Worm (Caenorhabditis elegans) whole organism, mixed stage, embryonic: Measurements from ENCODE around the gene F25G6.1.
A peak's percentile ranks its signal among the peaks of the same experiment; 100 is the strongest.

Experiments used
- bed-3 ChIP-seq: fragments of 200-800 bp; sonication (Bioruptor generic); optimal IDR thresholded peaks from 3 replicates; lab custom pipeline; 2018; ENCODE audit warnings: mild to moderate bottlenecking, missing genetic modification characterization, moderate library complexity, missing compliant biosample characterization
- blmp-1 ChIP-seq: fragments of 150-350 bp; optimal IDR thresholded peaks from 2 replicates; lab custom pipeline; 2014; ENCODE audit warnings: missing biosample characterization, missing genetic modification characterization
- ceh-43 ChIP-seq: fragments of 200-800 bp; sonication (Bioruptor generic); optimal IDR thresholded peaks from 2 replicates; lab custom pipeline; 2018; ENCODE audit warnings: mild to moderate bottlenecking, missing genetic modification characterization, moderate library complexity, missing compliant biosample characterization
- ceh-83 ChIP-seq: fragments of 200-800 bp; sonication (Bioruptor generic); optimal IDR thresholded peaks from 2 replicates; lab custom pipeline; 2018; ENCODE audit warnings: mild to moderate bottlenecking, missing genetic modification characterization, missing compliant biosample characterization
- cnd-1 ChIP-seq: fragments of 200-800 bp; sonication (Bioruptor generic); optimal IDR thresholded peaks from 2 replicates; lab custom pipeline; 2018; ENCODE audit warnings: mild to moderate bottlenecking, missing genetic modification characterization, missing compliant biosample characterization
- drap-1 ChIP-seq: fragments of 200-800 bp; sonication (Bioruptor generic); optimal IDR thresholded peaks from 3 replicates; lab custom pipeline; 2018; ENCODE audit warnings: mild to moderate bottlenecking, missing genetic modification characterization, missing compliant biosample characterization
- elt-1 ChIP-seq: sonication (generic microtip); optimal IDR thresholded peaks from 2 replicates; lab custom pipeline; 2017; ENCODE audit warnings: missing genetic modification characterization, mild to moderate bottlenecking, missing compliant biosample characterization, antibody characterized with exemption, moderate library complexity, borderline replicate concordance; ENCODE audit not compliant: insufficient read depth
- elt-3 ChIP-seq: fragments of 150-350 bp; optimal IDR thresholded peaks from 2 replicates; lab custom pipeline; 2014; ENCODE audit warnings: missing biosample characterization, missing genetic modification characterization
- flh-1 ChIP-seq: fragments of 200-800 bp; sonication (Bioruptor generic); optimal IDR thresholded peaks from 2 replicates; lab custom pipeline; 2018; ENCODE audit warnings: mild to moderate bottlenecking, missing genetic modification characterization, moderate library complexity, missing compliant biosample characterization
- ham-2 ChIP-seq: fragments of 200-800 bp; sonication (Bioruptor generic); optimal IDR thresholded peaks from 2 replicates; lab custom pipeline; 2018; ENCODE audit warnings: mild to moderate bottlenecking, missing genetic modification characterization, missing compliant biosample characterization
- hlh-1 ChIP-seq: fragments of 150-350 bp; optimal IDR thresholded peaks from 2 replicates; lab custom pipeline; 2014; ENCODE audit warnings: missing biosample characterization, missing genetic modification reagents, missing genetic modification characterization
- lin-13 ChIP-seq: fragments of 150-350 bp; optimal IDR thresholded peaks from 2 replicates; lab custom pipeline; 2014; ENCODE audit warnings: missing biosample characterization, missing genetic modification characterization
- lin-32 ChIP-seq: fragments of 200-800 bp; sonication (Bioruptor generic); optimal IDR thresholded peaks from 2 replicates; lab custom pipeline; 2018; ENCODE audit warnings: mild to moderate bottlenecking, missing genetic modification characterization, missing compliant biosample characterization
- lsy-2 ChIP-seq: fragments of 150-350 bp; optimal IDR thresholded peaks from 2 replicates; lab custom pipeline; 2014; ENCODE audit warnings: missing biosample characterization, missing genetic modification characterization
- nhr-12 ChIP-seq: fragments of 150-350 bp; optimal IDR thresholded peaks from 2 replicates; lab custom pipeline; 2014; ENCODE audit warnings: missing biosample characterization, missing genetic modification characterization
- nhr-2 ChIP-seq: fragments of 150-350 bp; optimal IDR thresholded peaks from 2 replicates; lab custom pipeline; 2014; ENCODE audit warnings: missing biosample characterization, missing genetic modification characterization
- pha-4 ChIP-seq: fragments of 150-350 bp; optimal IDR thresholded peaks from 2 replicates; lab custom pipeline; 2018; ENCODE audit warnings: missing biosample characterization, missing genetic modification reagents, missing genetic modification characterization
- sem-2 ChIP-seq: fragments of 200-800 bp; sonication (Bioruptor generic); optimal IDR thresholded peaks from 2 replicates; lab custom pipeline; 2018; ENCODE audit warnings: mild to moderate bottlenecking, missing genetic modification characterization, missing compliant biosample characterization
- snpc-4 ChIP-seq: fragments of 150-350 bp; optimal IDR thresholded peaks from 2 replicates; lab custom pipeline; 2014; ENCODE audit warnings: missing biosample characterization, missing genetic modification characterization
- sptf-1 ChIP-seq: sonication (generic microtip); optimal IDR thresholded peaks from 2 replicates; lab custom pipeline; 2017; ENCODE audit warnings: mild to moderate bottlenecking, missing genetic modification characterization, moderate library complexity, missing compliant biosample characterization
- tbx-8 ChIP-seq: fragments of 200-800 bp; sonication (Bioruptor generic); optimal IDR thresholded peaks from 2 replicates; lab custom pipeline; 2018; ENCODE audit warnings: mild to moderate bottlenecking, missing genetic modification characterization, moderate library complexity, missing compliant biosample characterization
- unc-120 ChIP-seq: sonication (generic microtip); optimal IDR thresholded peaks from 2 replicates; lab custom pipeline; 2017; ENCODE audit warnings: missing genetic modification characterization, missing compliant biosample characterization; ENCODE audit not compliant: poor library complexity, severe bottlenecking
- unc-39 ChIP-seq: fragments of 150-350 bp; optimal IDR thresholded peaks from 2 replicates; lab custom pipeline; 2014; ENCODE audit warnings: missing biosample characterization, missing genetic modification characterization
- unc-62 ChIP-seq: fragments of 150-350 bp; optimal IDR thresholded peaks from 2 replicates; lab custom pipeline; 2014; ENCODE audit warnings: missing biosample characterization, missing genetic modification reagents, missing genetic modification characterization
- zip-8 ChIP-seq: fragments of 150-350 bp; optimal IDR thresholded peaks from 2 replicates; lab custom pipeline; 2014; ENCODE audit warnings: missing biosample characterization, missing genetic modification characterization
- ztf-11 ChIP-seq: fragments of 150-350 bp; optimal IDR thresholded peaks from 2 replicates; lab custom pipeline; 2014; ENCODE audit warnings: missing biosample characterization, missing genetic modification characterization

Gene F25G6.1

DNA sequence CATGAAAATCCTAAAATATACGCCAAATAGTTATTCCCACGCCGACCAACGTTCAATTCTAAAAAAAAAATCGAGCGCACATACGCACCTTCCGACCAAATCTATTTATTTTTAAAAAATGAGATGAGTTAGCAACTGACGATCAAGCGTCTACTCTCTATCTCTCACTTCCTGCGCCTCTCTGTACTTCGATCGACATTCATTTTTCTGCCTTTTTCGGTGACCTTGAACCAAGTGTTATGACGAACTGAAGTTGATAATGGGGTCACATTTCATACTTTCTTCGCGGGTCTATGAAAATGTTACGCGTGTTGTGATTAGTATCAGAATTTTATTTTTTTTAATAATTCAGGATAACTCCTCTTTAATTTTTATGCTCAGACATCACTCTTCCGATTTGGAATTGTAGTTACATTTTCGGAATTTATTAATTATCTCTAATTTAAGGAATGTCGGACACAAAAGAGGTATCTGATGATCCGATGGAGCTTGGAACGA lies 32.5 kb downstream of the F25G6.1 start, which contains the start of gene smk-1:
smk-1 (plus strand) TSS at position 448 of the 498 bp plus-strand sequence.
- TF ChIP-seq bed-3 (GFP tag; lab: Kevin White, UChicago) (no peak), pha-4 (tag; lab: Kevin White, UChicago) (no peak), unc-62 (GFP tag; lab: Kevin White, UChicago) (no peak), zip-8 (tag; lab: Kevin White, UChicago) (no peak), lin-32 (GFP tag; lab: Kevin White, UChicago) (no peak), elt-3 (tag; lab: Kevin White, UChicago) (no peak), ceh-83 (no peak), flh-1 (GFP tag; lab: Kevin White, UChicago) (no peak), sptf-1 (no peak), cnd-1 (tag; lab: Kevin White, UChicago) (no peak), ceh-43 (GFP tag; lab: Kevin White, UChicago) (no peak), ham-2 (GFP tag; lab: Kevin White, UChicago) (no peak), nhr-12 (tag; lab: Kevin White, UChicago) (no peak), lsy-2 (tag; lab: Kevin White, UChicago) (no peak), ztf-11 (tag; lab: Kevin White, UChicago) (no peak)

ce11 chrV:8608483-8608882 lies 33.6 kb downstream of the F25G6.1 start:
- TF ChIP-seq unc-120 (tag; lab: Kevin White, UChicago) = no peak
- TF ChIP-seq ztf-11 (tag; lab: Kevin White, UChicago) = no peak
- TF ChIP-seq ham-2 (GFP tag; lab: Kevin White, UChicago) = no peak
- TF ChIP-seq pha-4 (tag; lab: Kevin White, UChicago) = no peak
- no peak for TF ChIP-seq flh-1 (GFP tag; lab: Kevin White, UChicago)
- TF ChIP-seq lin-13 (tag; lab: Kevin White, UChicago) = no peak
- TF ChIP-seq ceh-43 (GFP tag; lab: Kevin White, UChicago) = no peak
- no peak for TF ChIP-seq cnd-1 (tag; lab: Kevin White, UChicago)
- TF ChIP-seq unc-39 = no peak

- TF ChIP-seq ham-2 (GFP tag; lab: Kevin White, UChicago) (peak; percentile 48), drap-1 (GFP tag; lab: Kevin White, UChicago) (no peak), snpc-4 (tag; lab: Kevin White, UChicago) (no peak), elt-1 (tag; lab: Kevin White, UChicago) (no peak), flh-1 (GFP tag; lab: Kevin White, UChicago) (no peak), nhr-12 (tag; lab: Kevin White, UChicago) (no peak), blmp-1 (no peak)
Observed at ce11 chrV:8609776-8610529, 35.1 kb downstream of the F25G6.1 start.

DNA sequence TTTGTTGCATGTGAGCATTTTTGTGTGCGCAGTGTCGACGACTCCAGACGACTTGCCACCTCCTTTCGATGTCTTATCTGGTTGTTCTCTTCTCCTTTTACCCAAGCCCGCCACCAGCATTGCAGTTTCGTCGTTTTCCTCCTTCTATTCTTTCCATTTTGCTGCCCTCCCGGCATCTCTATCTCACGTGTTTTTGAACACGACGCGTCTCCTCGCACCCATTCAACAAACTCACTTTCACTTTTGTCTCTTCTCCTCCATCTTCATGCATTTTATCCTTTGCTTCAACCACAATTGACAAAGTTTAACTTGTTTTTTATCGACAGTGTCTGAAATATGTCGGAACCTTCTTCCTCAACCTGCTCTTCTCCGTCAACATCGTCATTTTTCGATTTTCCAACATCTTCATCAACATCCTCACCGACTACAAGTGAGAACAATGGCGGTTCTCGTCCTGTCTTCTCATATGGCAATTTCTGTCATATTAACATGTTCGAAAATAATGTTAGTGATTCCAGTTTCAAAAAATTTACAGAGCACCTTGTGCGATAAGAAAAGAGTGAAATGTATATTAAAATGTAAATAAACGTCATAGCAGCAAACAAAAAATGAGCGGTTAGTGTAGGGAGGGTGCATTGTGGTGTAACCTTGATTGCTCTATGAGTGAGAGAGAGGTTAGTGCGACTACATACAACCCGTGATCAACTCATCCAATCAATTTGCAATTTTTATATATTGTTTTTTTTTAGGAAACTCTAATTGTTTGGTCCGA lies 36.0 kb downstream of the F25G6.1 start, which contains the start of gene fip-4:
fip-4 (minus strand) TSS at position 636 of the 772 bp plus-strand sequence.
- TF ChIP-seq lin-32 (GFP tag; lab: Kevin White, UChicago) (no peak), ztf-11 (tag; lab: Kevin White, UChicago) (no peak), hlh-1 (tag; lab: Kevin White, UChicago) (no peak), ceh-83 (no peak), sptf-1 (no peak), ceh-43 (GFP tag; lab: Kevin White, UChicago) (no peak), unc-120 (tag; lab: Kevin White, UChicago) (no peak), nhr-2 (tag; lab: Kevin White, UChicago) (no peak), flh-1 (GFP tag; lab: Kevin White, UChicago) (no peak), sem-2 (GFP tag; lab: Kevin White, UChicago) (no peak), tbx-8 (GFP tag; lab: Kevin White, UChicago) (no peak)

- no peak for TF ChIP-seq blmp-1
- peak; percentile 26 for TF ChIP-seq sptf-1
- no peak for TF ChIP-seq ceh-43 (GFP tag; lab: Kevin White, UChicago)
- TF ChIP-seq, all 35 proteins: peak for 1
Observed at ce11 chrV:8615711-8616110, 40.8 kb downstream of the F25G6.1 start.
